Worm (Caenorhabditis elegans): ENCODE measurements around the gene srg-67.

DNA sequence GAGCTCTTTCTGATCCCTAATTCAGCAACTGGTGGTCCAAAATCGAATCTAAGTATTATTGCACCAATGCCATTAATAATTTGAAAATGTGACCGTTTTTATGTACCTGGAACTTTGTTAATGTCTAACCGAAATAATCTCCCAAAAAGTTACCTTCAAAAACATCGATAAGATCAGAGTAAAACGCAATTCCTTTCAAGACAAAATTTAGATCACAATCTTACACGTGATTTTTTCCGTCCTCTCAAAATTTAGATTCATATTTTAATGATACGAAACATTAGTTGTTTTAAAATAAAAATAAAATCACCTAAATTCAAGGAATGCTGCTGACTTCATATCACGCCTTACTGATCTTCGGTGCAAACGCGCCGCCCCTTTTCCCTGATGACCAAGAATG is 36.5 kb downstream of the srg-67 start:
- TF ChIP-seq skn-1 (tag; optimal IDR thresholded peaks at IDR 0.05) (no peak), nfya-1 (tag; optimal IDR thresholded peaks at IDR 0.05; ENCODE audit: insufficient read depth) (no peak)
